Fruit fly (Drosophila melanogaster): Measurements from ENCODE around the gene CG12204.
A peak's percentile ranks its signal among the peaks of the same experiment; 100 is the strongest.

CG12204 gene

dm6 chrX:19491984-19492584 is 2.1 kb downstream of the CG12204 start, which contains the start of the genes pcm and ND-18 (continued):
- TF ChIP-seq CG9609 (GFP tag; optimal IDR thresholded peaks at IDR 0.05), result peak; percentile 28
- TF ChIP-seq CG2116 (GFP tag; optimal IDR thresholded peaks at IDR 0.05), result peak; percentile 66
- TF ChIP-seq CG12391 (tag; optimal IDR thresholded peaks at IDR 0.05), result peak; percentile 25
- TF ChIP-seq Dp (GFP tag; optimal IDR thresholded peaks at IDR 0.05), result peak; percentile 65
- TF ChIP-seq CG9437 (GFP tag; optimal IDR thresholded peaks at IDR 0.05), result peak; percentile 60
- peak; percentile 27 for TF ChIP-seq dm (GFP tag; optimal IDR thresholded peaks at IDR 0.05)
- TF ChIP-seq amos (GFP tag; IDR thresholded peaks at IDR 0.05; ENCODE audit: partially characterized antibody), result peak; percentile 18
- TF ChIP-seq BEAF-32 (GFP tag; optimal IDR thresholded peaks at IDR 0.05), result peak; percentile 65
- TF ChIP-seq CG7987 (GFP tag; optimal IDR thresholded peaks at IDR 0.05), result no peak
- peak; percentile 79 for TF ChIP-seq CG9797 (GFP tag; optimal IDR thresholded peaks at IDR 0.05)
- peak; percentile 79 for TF ChIP-seq MBD-R2 (GFP tag; IDR thresholded peaks at IDR 0.05)
- peak; percentile 62 for TF ChIP-seq Myb (GFP tag; optimal IDR thresholded peaks at IDR 0.05)
- TF ChIP-seq CG4424 (GFP tag; optimal IDR thresholded peaks at IDR 0.05), result no peak
- 0 out of 3 replicates have a peak, but pooled peaks have one; percentile 28 for TF ChIP-seq knrl (GFP tag; IDR thresholded peaks at IDR 0.05; ENCODE audit: partially characterized antibody)
- TF ChIP-seq CG4617 (GFP tag; optimal IDR thresholded peaks at IDR 0.05; ENCODE audit: borderline replicate concordance), result peak; percentile 32
- TF ChIP-seq Sry-δ (GFP tag; optimal IDR thresholded peaks at IDR 0.05), result peak; percentile 64
- no peak for TF ChIP-seq ato (GFP tag; IDR thresholded peaks at IDR 0.05; ENCODE audit: partially characterized antibody)
- peak; percentile 2 for TF ChIP-seq zen (tag; optimal IDR thresholded peaks at IDR 0.05)
- peak; percentile 4 for TF ChIP-seq CG2120 (GFP tag; optimal IDR thresholded peaks at IDR 0.05)
- TF ChIP-seq gfzf (GFP tag; optimal IDR thresholded peaks at IDR 0.05), result peak; percentile 78
- no peak for TF ChIP-seq CG3065 (GFP tag; optimal IDR thresholded peaks at IDR 0.05)
- TF ChIP-seq Gug (GFP tag; IDR thresholded peaks at IDR 0.05), result no peak
- no peak for TF ChIP-seq z (GFP tag; IDR thresholded peaks at IDR 0.05)
- peak; percentile 23 for TF ChIP-seq CG30020 (tag; optimal IDR thresholded peaks at IDR 0.05)
- peak; percentile 62 for TF ChIP-seq MESR4 (GFP tag; optimal IDR thresholded peaks at IDR 0.05)
- peak; percentile 9 for TF ChIP-seq Max (GFP tag; optimal IDR thresholded peaks at IDR 0.05)
- TF ChIP-seq pzg (GFP tag; optimal IDR thresholded peaks at IDR 0.05), result peak; percentile 64
- TF ChIP-seq CG12659 (GFP tag; optimal IDR thresholded peaks at IDR 0.05), result peak; percentile 39
- peak; percentile 61 for TF ChIP-seq Med (GFP tag)
- peak; percentile 21 for TF ChIP-seq Ets65A (GFP tag)
- TF ChIP-seq sqz (GFP tag; optimal IDR thresholded peaks at IDR 0.05), result no peak
- no peak for TF ChIP-seq trh (GFP tag; optimal IDR thresholded peaks at IDR 0.05)
- peak; percentile 9 for TF ChIP-seq nmo (GFP tag; optimal IDR thresholded peaks at IDR 0.05)
- TF ChIP-seq Elba2 (GFP tag; optimal IDR thresholded peaks at IDR 0.05), result peak; percentile 60
- peak; percentile 6; the same call in 1 of the 2 replicates for TF ChIP-seq Bgb (GFP tag; IDR thresholded peaks at IDR 0.05; ENCODE audit: partially characterized antibody)
- TF ChIP-seq Ets97D (GFP tag; optimal IDR thresholded peaks at IDR 0.05), result peak; percentile 38

dm6 chrX:19485057-19485456 is 9.1 kb downstream of the CG12204 start:
- no peak for TF ChIP-seq CG15601 (tag; optimal IDR thresholded peaks at IDR 0.05)
- 0 out of 2 replicates have a peak, but pooled peaks have one; percentile 22 for TF ChIP-seq Drgx (GFP tag; IDR thresholded peaks at IDR 0.05)
- no peak for TF ChIP-seq CG3281 (GFP tag; optimal IDR thresholded peaks at IDR 0.05)
- TF ChIP-seq az2 (GFP tag; optimal IDR thresholded peaks at IDR 0.05), result no peak
- no peak for TF ChIP-seq CG10366 (GFP tag; IDR thresholded peaks at IDR 0.05)
- peak; percentile 95 for TF ChIP-seq nom (GFP tag; optimal IDR thresholded peaks at IDR 0.05)
- TF ChIP-seq bab2 (GFP tag; optimal IDR thresholded peaks at IDR 0.05), result no peak
- peak in 1 of 2 experiments; percentile 73 for TF ChIP-seq bsh (GFP tag; optimal IDR thresholded peaks at IDR 0.05)
- TF ChIP-seq sc (optimal IDR thresholded peaks at IDR 0.05), result no peak
- no peak for TF ChIP-seq sc (GFP tag; optimal IDR thresholded peaks at IDR 0.05)

All from whole organism, embryonic.